Worm (Caenorhabditis elegans): ENCODE measurements around the gene F46B6.2.

F46B6.2 gene

DNA sequence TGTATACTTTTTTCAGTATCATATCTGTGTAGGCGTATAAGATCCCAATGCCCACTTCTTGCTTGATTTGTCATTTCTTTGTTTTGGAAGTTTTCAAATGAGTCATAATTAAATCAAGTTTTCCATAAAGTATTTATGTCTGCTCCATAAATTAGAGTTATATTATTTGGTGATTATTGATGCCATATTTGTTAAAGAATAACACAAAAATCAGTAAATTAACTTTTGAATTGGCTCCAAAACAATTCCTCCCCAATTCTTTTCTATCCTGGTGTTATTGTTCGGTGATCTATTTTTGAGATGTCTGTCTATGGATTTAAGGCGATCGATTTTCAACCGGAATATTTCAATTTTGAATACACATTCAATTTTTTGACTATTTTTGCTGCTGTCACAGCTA is 33.1 kb downstream of the F46B6.2 start, which contains the start of gene sru-37:
Gene sru-37, plus strand, starts transcription at position 301 of the 400 bp plus-strand sequence.
- TF ChIP-seq K12H6.12 (tag; optimal IDR thresholded peaks at IDR 0.05) = no peak
- TF ChIP-seq zfh-2 (GFP tag; conservative IDR thresholded peaks at IDR 0.05) = no peak
- no peak for TF ChIP-seq D2030.7 (GFP tag; IDR thresholded peaks at IDR 0.05)
- TF ChIP-seq chd-7 (tag; optimal IDR thresholded peaks at IDR 0.05) = no peak
- no peak for TF ChIP-seq tbx-9 (tag; optimal IDR thresholded peaks at IDR 0.05; ENCODE audit: borderline replicate concordance)
- no peak for TF ChIP-seq sdz-38 (tag; optimal IDR thresholded peaks at IDR 0.05)
- TF ChIP-seq mes-4 (tag; optimal IDR thresholded peaks at IDR 0.05) = no peak
- no peak for TF ChIP-seq zim-3 (tag; optimal IDR thresholded peaks at IDR 0.05)

DNA sequence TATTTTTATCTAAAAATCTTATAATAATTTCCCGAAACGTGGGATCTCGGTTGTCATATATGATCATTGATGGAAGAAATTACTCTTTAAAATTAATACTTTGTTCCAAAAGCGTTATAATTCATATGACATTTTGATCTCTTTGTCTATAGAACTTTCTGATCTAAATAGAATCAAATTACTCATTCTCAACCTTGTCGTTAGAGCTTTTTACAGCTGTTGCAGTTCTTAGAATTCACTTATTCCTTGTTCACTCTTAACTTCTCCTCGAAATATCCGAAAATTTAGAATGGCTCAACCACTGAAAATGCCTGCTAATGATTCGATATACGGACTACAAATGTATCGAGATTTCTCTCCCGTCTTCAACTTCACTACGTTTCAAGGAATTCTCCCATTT is 39.1 kb downstream of the F46B6.2 start, which contains the start of gene sru-29:
Gene sru-29, plus strand, starts transcription at position 301 of the 400 bp plus-strand sequence.
- TF ChIP-seq B0035.1 (tag; optimal IDR thresholded peaks at IDR 0.05) (no peak), nfya-2 (GFP tag; IDR thresholded peaks at IDR 0.05) (no peak), ets-4 (GFP tag; optimal IDR thresholded peaks at IDR 0.05) (no peak), K12H6.12 (tag; optimal IDR thresholded peaks at IDR 0.05) (no peak), chd-7 (tag; optimal IDR thresholded peaks at IDR 0.05) (no peak), attf-3 (GFP tag; conservative IDR thresholded peaks at IDR 0.05) (no peak), ceh-58 (GFP tag; IDR thresholded peaks at IDR 0.05) (no peak), ceh-27 (GFP tag; optimal IDR thresholded peaks at IDR 0.05) (no peak), efl-1 (GFP tag; optimal IDR thresholded peaks at IDR 0.05) (no peak), nhr-179 (tag; optimal IDR thresholded peaks at IDR 0.05) (no peak), mel-28 (tag; optimal IDR thresholded peaks at IDR 0.05; ENCODE audit: borderline replicate concordance) (no peak), rcor-1 (GFP tag; IDR thresholded peaks at IDR 0.05) (no peak), ceh-91 (GFP tag; IDR thresholded peaks at IDR 0.05) (no peak)

DNA sequence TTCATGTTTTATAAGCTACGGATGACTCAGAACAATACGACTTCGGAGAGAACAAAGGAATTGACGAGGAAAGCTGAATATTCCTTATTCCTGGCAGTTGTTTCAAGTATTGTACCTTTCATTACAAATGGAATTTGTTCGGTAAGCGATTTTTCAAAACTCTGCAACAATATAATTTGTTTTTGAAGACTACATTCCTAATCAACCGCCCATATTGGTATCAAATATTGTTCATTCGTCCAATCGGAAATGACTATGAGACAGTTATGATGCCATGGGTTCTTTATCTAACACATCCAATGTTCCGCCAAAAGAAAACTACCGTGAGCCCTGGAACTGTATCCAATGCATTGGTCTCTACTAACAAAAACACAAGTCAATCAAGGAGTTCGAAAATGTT is 40.1 kb downstream of the F46B6.2 start:
- TF ChIP-seq ZK185.1 (tag; optimal IDR thresholded peaks at IDR 0.05; ENCODE audit: poor library complexity, severe bottlenecking) = no peak
- no peak for TF ChIP-seq F33H1.4 (GFP tag; IDR thresholded peaks at IDR 0.05)
- TF ChIP-seq somi-1 (GFP tag; optimal IDR thresholded peaks at IDR 0.05) = no peak
- TF ChIP-seq F10E7.11 (tag; optimal IDR thresholded peaks at IDR 0.05) = no peak
- no peak for TF ChIP-seq F55B11.4 (tag; optimal IDR thresholded peaks at IDR 0.05; ENCODE audit: borderline replicate concordance, insufficient read depth)
- no peak for TF ChIP-seq ztf-3 (GFP tag; optimal IDR thresholded peaks at IDR 0.05)
- TF ChIP-seq hsf-1 (GFP tag; IDR thresholded peaks at IDR 0.05) = no peak
- TF ChIP-seq mxl-1 (tag; optimal IDR thresholded peaks at IDR 0.05) = no peak
- TF ChIP-seq Y79H2A.3 (GFP tag; conservative IDR thresholded peaks at IDR 0.05) = no peak
- TF ChIP-seq ztf-22 (GFP tag; optimal IDR thresholded peaks at IDR 0.05) = no peak
- TF ChIP-seq egrh-3 (GFP tag; IDR thresholded peaks at IDR 0.05) = no peak
- TF ChIP-seq ztf-18 (tag; optimal IDR thresholded peaks at IDR 0.05) = no peak
- TF ChIP-seq ccch-3 (GFP tag; optimal IDR thresholded peaks at IDR 0.05) = no peak
- TF ChIP-seq ceh-27 (GFP tag; optimal IDR thresholded peaks at IDR 0.05) = no peak
- TF ChIP-seq K11D2.4 (GFP tag; IDR thresholded peaks at IDR 0.05) = no peak
- TF ChIP-seq F22D6.2 (tag; optimal IDR thresholded peaks at IDR 0.05) = no peak
- TF ChIP-seq T07F8.4 (tag; optimal IDR thresholded peaks at IDR 0.05) = no peak
- TF ChIP-seq lin-35 (GFP tag; optimal IDR thresholded peaks at IDR 0.05) = no peak
- TF ChIP-seq chd-7 (tag; optimal IDR thresholded peaks at IDR 0.05) = no peak
- no peak for TF ChIP-seq aptf-3 (GFP tag; IDR thresholded peaks at IDR 0.05)
